Worm (Caenorhabditis elegans): ENCODE data around the gene gldi-3.

gldi-3 gene

DNA sequence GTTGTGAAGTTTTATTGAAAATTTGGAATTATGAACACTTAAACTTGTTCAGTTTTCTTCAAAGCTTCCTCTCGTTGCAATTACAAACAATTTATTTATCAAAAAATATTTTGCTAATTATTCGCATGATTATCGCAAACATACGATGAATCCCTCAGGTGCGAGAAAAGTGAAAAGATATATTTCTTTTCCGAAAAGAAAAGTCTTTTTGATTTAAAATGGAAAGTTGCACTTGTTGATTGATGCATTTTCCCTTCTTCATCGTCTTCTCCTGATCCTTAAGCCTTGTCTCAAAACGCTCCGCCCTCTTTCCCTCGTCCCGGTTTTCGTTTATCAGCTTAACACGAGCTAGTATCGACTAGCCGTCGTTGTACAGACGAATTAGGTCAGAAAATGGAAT, 47.4 kb downstream of the gldi-3 start:
- TF ChIP-seq Y53F4B.3 (GFP tag; IDR thresholded peaks at IDR 0.05): no peak

DNA sequence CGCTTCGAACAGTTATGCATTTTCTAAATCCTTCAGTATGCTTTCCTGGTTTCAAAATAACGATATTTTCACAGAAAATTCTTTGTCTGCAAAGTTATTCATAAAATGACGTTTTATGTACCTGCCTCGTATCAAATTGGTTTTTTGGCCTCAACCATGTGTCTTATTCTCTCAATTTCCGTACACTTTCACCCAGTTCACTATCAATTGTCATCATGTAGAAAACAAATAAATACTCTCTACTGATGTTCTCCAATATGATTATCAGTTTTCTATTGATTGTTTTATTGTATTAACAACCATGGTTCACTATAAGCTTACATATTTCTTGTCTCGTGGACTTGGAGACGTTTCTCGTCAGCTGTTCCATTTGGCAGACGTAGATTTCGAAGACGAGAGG, 48.7 kb downstream of the gldi-3 start, which contains the start of gene gst-13:
TSS of gene gst-13 (plus strand) at position 218 of the 400 bp plus-strand sequence.
- TF ChIP-seq Y79H2A.3 (GFP tag; conservative IDR thresholded peaks at IDR 0.05): no peak
- peak; percentile 84 for TF ChIP-seq nhr-80 (tag; optimal IDR thresholded peaks at IDR 0.05)

DNA sequence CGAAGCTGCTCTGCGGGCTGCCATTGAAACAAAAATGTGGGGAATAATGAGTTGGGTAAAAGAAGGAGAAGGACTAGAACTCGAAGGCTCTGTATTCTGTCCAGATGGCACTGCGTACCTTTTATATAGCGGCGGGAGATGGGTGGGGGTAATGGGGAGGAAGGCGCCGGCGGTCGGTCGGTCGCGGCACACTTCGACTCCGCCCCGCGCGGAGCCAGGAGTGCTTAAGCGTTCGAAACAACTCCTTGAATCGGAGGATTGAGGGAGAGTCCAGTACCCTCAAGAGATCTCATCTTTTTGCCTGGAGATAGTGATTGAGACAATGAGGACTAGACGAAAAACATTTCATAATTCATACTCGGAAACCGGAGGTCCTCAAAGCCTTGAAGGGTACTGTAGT, 52.8 kb downstream of the gldi-3 start, which contains the start of gene abu-14:
TSS of gene abu-14 (minus strand) at position 81 of the 400 bp plus-strand sequence.
- no peak for TF ChIP-seq C17E4.6 (GFP tag; IDR thresholded peaks at IDR 0.05)
- TF ChIP-seq zfh-2 (GFP tag; conservative IDR thresholded peaks at IDR 0.05): peak; percentile 89
- TF ChIP-seq egrh-3 (GFP tag; IDR thresholded peaks at IDR 0.05): peak; percentile 54; the same call in 1 of the 2 replicates
